Worm (Caenorhabditis elegans) whole organism, L1 larva: ENCODE data around the gene srj-49.
A peak's percentile ranks its signal among the peaks of the same experiment; 100 is the strongest.

Experiments
- C16A3.4 ChIP-seq: fragments of 150-350 bp; optimal IDR thresholded peaks from 2 replicates; lab custom pipeline; 2014; ENCODE audit warnings: missing biosample characterization, missing genetic modification characterization
- F16B12.6 ChIP-seq: fragments of 150-350 bp; optimal IDR thresholded peaks from 2 replicates; lab custom pipeline; 2014; ENCODE audit warnings: missing biosample characterization, missing genetic modification characterization
- Y116A8C.19 ChIP-seq: sonication (generic microtip); optimal IDR thresholded peaks from 2 replicates; lab custom pipeline; 2016; ENCODE audit warnings: missing compliant biosample characterization, missing genetic modification characterization, borderline replicate concordance
- aly-2 ChIP-seq: fragments of 150-350 bp; optimal IDR thresholded peaks from 2 replicates; lab custom pipeline; 2014; ENCODE audit warnings: missing biosample characterization, missing genetic modification characterization
- ceh-8 ChIP-seq: fragments of 200-800 bp; sonication (Bioruptor generic); optimal IDR thresholded peaks from 2 replicates; lab custom pipeline; 2018; ENCODE audit warnings: mild to moderate bottlenecking, missing genetic modification characterization, moderate library complexity, missing compliant biosample characterization
- ceh-88 ChIP-seq: fragments of 200-800 bp; sonication (Bioruptor generic); IDR thresholded peaks from 2 replicates; pipeline ENCODE4 v1.3.6; 2022; ENCODE audit warnings: missing genetic modification characterization, missing compliant biosample characterization
- dpl-1 ChIP-seq, 3 experiments: fragments of 150-350 bp in 2 of 3; sonication (generic microtip) in 1 of 3; optimal IDR thresholded peaks; 2 replicates each; lab custom pipeline; 2014 to 2017; ENCODE audit warnings: missing biosample characterization in 3 of 3, missing genetic modification characterization in 3 of 3, missing genetic modification reagents in 3 of 3
- efl-1 ChIP-seq, 4 experiments: fragments of 150-350 bp; optimal IDR thresholded peaks in 3 of 4; peaks in 1 of 4; 1 replicate in 1 of 4; 2 replicates in 3 of 4; lab custom pipeline; 2014; ENCODE audit warnings: missing biosample characterization in 2 of 4, missing genetic modification characterization in 2 of 4, missing genetic modification reagents in 2 of 4
- efl-3 ChIP-seq: fragments of 200-800 bp; sonication (Bioruptor generic); optimal IDR thresholded peaks from 2 replicates; lab custom pipeline; 2018; ENCODE audit warnings: mild to moderate bottlenecking, missing genetic modification characterization, missing compliant biosample characterization
- elt-2 ChIP-seq: sonication (generic microtip); optimal IDR thresholded peaks from 2 replicates; lab custom pipeline; 2016; ENCODE audit warnings: missing genetic modification characterization, mild to moderate bottlenecking, inconsistent platforms, missing compliant biosample characterization, missing genetic modification reagents
- fkh-10 ChIP-seq: sonication (generic microtip); optimal IDR thresholded peaks from 2 replicates; lab custom pipeline; 2017; ENCODE audit warnings: missing biosample characterization, missing genetic modification reagents, missing genetic modification characterization
- hlh-17 ChIP-seq: fragments of 200-800 bp; sonication (Bioruptor generic); optimal IDR thresholded peaks from 2 replicates; lab custom pipeline; 2018; ENCODE audit warnings: missing genetic modification characterization, mild to moderate bottlenecking, missing compliant biosample characterization, moderate library complexity, borderline replicate concordance
- hpl-2 ChIP-seq: fragments of 150-350 bp; optimal IDR thresholded peaks from 2 replicates; lab custom pipeline; 2014; ENCODE audit warnings: missing biosample characterization, missing genetic modification reagents, missing genetic modification characterization
- isw-1 ChIP-seq: fragments of 200-800 bp; sonication (Bioruptor generic); IDR thresholded peaks from 2 replicates; pipeline ENCODE4 v1.3.6; 2022; ENCODE audit warnings: missing genetic modification characterization, missing compliant biosample characterization
- jun-1 ChIP-seq: fragments of 150-350 bp; optimal IDR thresholded peaks from 2 replicates; lab custom pipeline; 2014; ENCODE audit warnings: missing biosample characterization, missing genetic modification reagents, missing genetic modification characterization
- lin-35 ChIP-seq, 2 experiments: fragments of 150-350 bp; optimal IDR thresholded peaks; 2 replicates each; lab custom pipeline; 2014; ENCODE audit warnings: missing biosample characterization in 2 of 2, missing genetic modification characterization in 2 of 2, missing genetic modification reagents in 2 of 2
- lir-3 ChIP-seq: sonication (generic microtip); optimal IDR thresholded peaks from 2 replicates; lab custom pipeline; 2016; ENCODE audit warnings: mild to moderate bottlenecking, missing genetic modification characterization, moderate library complexity, missing compliant biosample characterization; ENCODE audit not compliant: poor library complexity
- lsy-2 ChIP-seq, 2 experiments: fragments of 150-350 bp; optimal IDR thresholded peaks; 2 replicates each; lab custom pipeline; 2014; ENCODE audit warnings: missing biosample characterization in 2 of 2, missing genetic modification characterization in 2 of 2
- mab-9 ChIP-seq: fragments of 200-800 bp; sonication (Bioruptor generic); IDR thresholded peaks from 2 replicates; pipeline ENCODE4 v1.3.6; 2022; ENCODE audit warnings: missing genetic modification reagents, missing genetic modification characterization, missing compliant biosample characterization
- mdl-1 ChIP-seq, 2 experiments: fragments of 150-350 bp; optimal IDR thresholded peaks; 2 replicates each; lab custom pipeline; 2014 to 2017; ENCODE audit warnings: missing biosample characterization in 2 of 2, missing genetic modification characterization in 2 of 2, inconsistent platforms in 1 of 2
- nhr-20 ChIP-seq: sonication (generic microtip); optimal IDR thresholded peaks from 2 replicates; lab custom pipeline; 2016; ENCODE audit warnings: mild to moderate bottlenecking, missing genetic modification characterization, missing compliant biosample characterization
- nhr-71 ChIP-seq: sonication (generic microtip); optimal IDR thresholded peaks from 2 replicates; lab custom pipeline; 2016; ENCODE audit warnings: mild to moderate bottlenecking, missing genetic modification characterization, moderate library complexity, missing compliant biosample characterization
- nhr-90 ChIP-seq: sonication (generic microtip); optimal IDR thresholded peaks from 2 replicates; lab custom pipeline; 2016; ENCODE audit warnings: mild to moderate bottlenecking, missing genetic modification characterization, missing compliant biosample characterization; ENCODE audit not compliant: poor library complexity
- pag-3 ChIP-seq: sonication (generic microtip); optimal IDR thresholded peaks from 2 replicates; lab custom pipeline; 2017; ENCODE audit warnings: missing genetic modification characterization, mild to moderate bottlenecking, missing compliant biosample characterization, antibody characterized with exemption, borderline replicate concordance; ENCODE audit not compliant: insufficient read depth
- pax-3 ChIP-seq: fragments of 200-800 bp; sonication (Bioruptor generic); optimal IDR thresholded peaks from 2 replicates; lab custom pipeline; 2018; ENCODE audit warnings: mild to moderate bottlenecking, missing genetic modification characterization, moderate library complexity, missing compliant biosample characterization
- pqm-1 ChIP-seq: sonication (generic microtip); optimal IDR thresholded peaks from 3 replicates; lab custom pipeline; 2017; ENCODE audit warnings: missing biosample characterization, missing genetic modification characterization
- skn-1 ChIP-seq: fragments of 150-350 bp; optimal IDR thresholded peaks from 2 replicates; lab custom pipeline; 2014; ENCODE audit warnings: missing biosample characterization, missing genetic modification characterization
- snpc-4 ChIP-seq: fragments of 150-350 bp; optimal IDR thresholded peaks from 2 replicates; lab custom pipeline; 2014; ENCODE audit warnings: missing biosample characterization, missing genetic modification characterization
- sptf-1 ChIP-seq: fragments of 150-350 bp; optimal IDR thresholded peaks from 2 replicates; lab custom pipeline; 2014; ENCODE audit warnings: missing biosample characterization, missing genetic modification characterization
- swsn-7 ChIP-seq: sonication (generic microtip); optimal IDR thresholded peaks from 2 replicates; lab custom pipeline; 2016; ENCODE audit warnings: missing genetic modification characterization, missing compliant biosample characterization
- tbx-2 ChIP-seq: sonication (generic microtip); optimal IDR thresholded peaks from 2 replicates; lab custom pipeline; 2016; ENCODE audit warnings: missing genetic modification characterization, missing compliant biosample characterization
- tlp-1 ChIP-seq: fragments of 150-350 bp; optimal IDR thresholded peaks from 2 replicates; lab custom pipeline; 2014; ENCODE audit warnings: missing biosample characterization, missing genetic modification characterization
- unc-130 ChIP-seq: fragments of 150-350 bp; optimal IDR thresholded peaks from 2 replicates; lab custom pipeline; 2017; ENCODE audit warnings: missing biosample characterization, missing genetic modification characterization, inconsistent platforms
- unc-62 ChIP-seq: fragments of 150-350 bp; optimal IDR thresholded peaks from 2 replicates; lab custom pipeline; 2014; ENCODE audit warnings: missing biosample characterization, missing genetic modification reagents, missing genetic modification characterization
- vab-15 ChIP-seq: sonication (generic microtip); optimal IDR thresholded peaks from 2 replicates; lab custom pipeline; 2017; ENCODE audit warnings: missing genotype, mild to moderate bottlenecking, missing genetic modification characterization, missing compliant biosample characterization
- xbp-1 ChIP-seq: sonication (generic microtip); optimal IDR thresholded peaks from 2 replicates; lab custom pipeline; 2016; ENCODE audit warnings: missing genetic modification characterization, missing compliant biosample characterization
- ztf-4 ChIP-seq: fragments of 150-350 bp; optimal IDR thresholded peaks from 2 replicates; lab custom pipeline; 2014; ENCODE audit warnings: missing biosample characterization, missing genetic modification characterization

srj-49 gene

ce11 chrV:2880356-2880755 is 32.2 kb upstream of the srj-49 start:
- no peak for TF ChIP-seq Y116A8C.19
- TF ChIP-seq elt-2 (tag; lab: Kevin White, UChicago), result peak; percentile 53

- TF ChIP-seq mab-9 (no peak), ceh-88 (GFP tag; lab: Robert Waterston, UW) (no peak), sptf-1 (tag; lab: Kevin White, UChicago) (no peak), aly-2 (tag; lab: Kevin White, UChicago) (no peak), isw-1 (no peak), F16B12.6 (tag; lab: Kevin White, UChicago) (no peak), pqm-1 (tag; lab: Kevin White, UChicago) (no peak), xbp-1 (tag; lab: Kevin White, UChicago) (no peak), ceh-8 (no peak), unc-130 (tag; lab: Kevin White, UChicago) (no peak), hlh-17 (GFP tag; lab: Kevin White, UChicago) (no peak)
Measured at ce11 chrV:2879801-2880200, 31.7 kb upstream of the srj-49 start, which contains the start of gene str-39. Gene str-39 (minus strand): TSS chrV:2879901.

DNA sequence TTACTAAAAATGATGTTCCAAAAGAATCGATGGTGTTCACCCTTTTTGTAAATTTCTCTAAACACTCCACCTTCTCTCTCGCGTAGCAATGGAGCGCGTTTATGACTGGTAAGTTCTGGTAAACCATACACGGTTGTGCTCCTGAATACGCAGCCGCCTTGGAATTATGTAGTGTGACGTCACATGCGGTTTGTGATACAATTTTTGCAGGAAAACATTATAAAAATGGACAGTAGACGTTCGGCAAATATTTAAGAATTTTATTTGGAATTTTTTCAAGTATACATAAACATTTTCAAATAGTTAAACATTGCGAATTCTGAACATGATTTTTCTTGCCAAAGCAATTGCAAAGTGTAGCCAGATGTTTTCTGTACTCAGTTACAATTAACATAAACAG is 29.4 kb upstream of the srj-49 start, which contains the start of gene F37B4.10:
TSS of gene F37B4.10 (minus strand) at position 101 of the 400 bp plus-strand sequence.
- TF ChIP-seq efl-3 (no peak), tbx-2 (no peak), nhr-20 (tag; lab: Kevin White, UChicago) (no peak), tlp-1 (tag; lab: Kevin White, UChicago) (no peak), pax-3 (tag; lab: Kevin White, UChicago) (no peak), dpl-1 (GFP tag; optimal IDR thresholded peaks at IDR 0.05; lab: Kevin White, UChicago) (peak in 1 of 3 experiments; percentile 11), nhr-90 (no peak), mdl-1 (tag; optimal IDR thresholded peaks at IDR 0.05; lab: Kevin White, UChicago) (no peak), lsy-2 (tag; optimal IDR thresholded peaks at IDR 0.05; lab: Kevin White, UChicago) (peak in 1 of 2 experiments; percentile 11), efl-1 (optimal IDR thresholded peaks at IDR 0.05; lab: Kevin White, UChicago) (peak; percentile 8 to 18), efl-1 (GFP tag; optimal IDR thresholded peaks at IDR 0.05 in 1 of 2; lab: Kevin White, UChicago) (no peak), lin-35 (GFP tag; optimal IDR thresholded peaks at IDR 0.05; lab: Kevin White, UChicago) (peak; percentile 15 to 22), swsn-7 (tag; lab: Kevin White, UChicago) (no peak), snpc-4 (no peak), pag-3 (tag; lab: Kevin White, UChicago) (no peak), unc-62 (GFP tag; lab: Kevin White, UChicago) (no peak), fkh-10 (GFP tag; lab: Kevin White, UChicago) (no peak), lir-3 (no peak), skn-1 (tag; lab: Kevin White, UChicago) (no peak)

ce11 chrV:2876188-2876831 is 28.2 kb upstream of the srj-49 start:
- TF ChIP-seq C16A3.4 (tag; lab: Kevin White, UChicago) (no peak), ceh-8 (no peak), efl-1 (optimal IDR thresholded peaks at IDR 0.05; lab: Kevin White, UChicago) (no peak), efl-1 (GFP tag; optimal IDR thresholded peaks at IDR 0.05 in 1 of 2; lab: Kevin White, UChicago) (peak in 1 of 2 experiments; percentile 15)

DNA sequence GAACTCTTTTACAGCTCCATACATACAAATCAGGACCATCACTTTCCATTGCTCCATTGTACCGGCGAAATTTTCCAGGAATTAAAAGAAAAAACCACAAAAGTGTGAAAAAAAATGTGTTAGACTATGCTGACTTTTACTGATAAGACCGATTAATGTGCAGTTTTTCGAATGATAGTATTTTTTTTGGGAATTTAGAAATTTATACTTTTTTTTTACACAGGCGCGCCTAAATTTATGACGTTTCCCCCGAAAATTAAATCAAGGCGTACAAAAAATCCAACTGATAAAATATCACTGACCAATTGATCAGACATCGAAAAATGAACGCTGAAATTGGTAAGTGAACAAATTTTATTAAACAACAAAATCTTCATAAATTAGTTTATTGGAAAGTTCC is 27.3 kb upstream of the srj-49 start, which contains the start of gene folt-2:
TSS of gene folt-2 (minus strand) at position 179 of the 400 bp plus-strand sequence.
- no peak for TF ChIP-seq hpl-2 (GFP tag; lab: Kevin White, UChicago)
- no peak for TF ChIP-seq efl-1 (optimal IDR thresholded peaks at IDR 0.05; lab: Kevin White, UChicago)
- TF ChIP-seq efl-1 (GFP tag; optimal IDR thresholded peaks at IDR 0.05 in 1 of 2; lab: Kevin White, UChicago), result peak in 1 of 2 experiments; percentile 22
- TF ChIP-seq nhr-71 (tag; lab: Kevin White, UChicago), result peak; percentile 10
- TF ChIP-seq ztf-4 (tag; lab: Kevin White, UChicago), result no peak
- no peak for TF ChIP-seq jun-1 (tag; lab: Kevin White, UChicago)
- no peak for TF ChIP-seq vab-15 (tag; lab: Kevin White, UChicago)
- TF ChIP-seq elt-2 (tag; lab: Kevin White, UChicago), result peak; percentile 50
